Worm (Caenorhabditis elegans) whole organism, L1 larva: ENCODE data around the gene crb-1.

Experiments
- aha-1 ChIP-seq: fragments of 150-350 bp; optimal IDR thresholded peaks from 2 replicates; lab custom pipeline; 2014; ENCODE audit warnings: missing biosample characterization, missing genetic modification characterization
- blmp-1 ChIP-seq: fragments of 150-350 bp; optimal IDR thresholded peaks from 2 replicates; lab custom pipeline; 2014; ENCODE audit warnings: missing biosample characterization, missing genetic modification characterization
- efl-1 ChIP-seq, 4 experiments: fragments of 150-350 bp; optimal IDR thresholded peaks in 3 of 4; peaks in 1 of 4; 1 replicate in 1 of 4; 2 replicates in 3 of 4; lab custom pipeline; 2014; ENCODE audit warnings: missing biosample characterization in 2 of 4, missing genetic modification characterization in 2 of 4, missing genetic modification reagents in 2 of 4
- egl-13 ChIP-seq: sonication (generic microtip); optimal IDR thresholded peaks from 2 replicates; lab custom pipeline; 2016; ENCODE audit warnings: missing genotype, missing genetic modification reagents, missing genetic modification characterization, missing compliant biosample characterization
- lin-13 ChIP-seq: fragments of 150-350 bp; optimal IDR thresholded peaks from 2 replicates; lab custom pipeline; 2014; ENCODE audit warnings: missing biosample characterization, missing genetic modification reagents, missing genetic modification characterization
- lin-35 ChIP-seq, 2 experiments: fragments of 150-350 bp; optimal IDR thresholded peaks; 2 replicates each; lab custom pipeline; 2014; ENCODE audit warnings: missing biosample characterization in 2 of 2, missing genetic modification characterization in 2 of 2, missing genetic modification reagents in 2 of 2
- lsy-2 ChIP-seq, 2 experiments: fragments of 150-350 bp; optimal IDR thresholded peaks; 2 replicates each; lab custom pipeline; 2014; ENCODE audit warnings: missing biosample characterization in 2 of 2, missing genetic modification characterization in 2 of 2
- nhr-237 ChIP-seq: fragments of 150-350 bp; optimal IDR thresholded peaks from 2 replicates; lab custom pipeline; 2014; ENCODE audit warnings: missing biosample characterization, missing genetic modification characterization
- nhr-28 ChIP-seq: fragments of 150-350 bp; optimal IDR thresholded peaks from 2 replicates; lab custom pipeline; 2014; ENCODE audit warnings: missing biosample characterization, missing genetic modification characterization
- nhr-85 ChIP-seq: sonication (generic microtip); peaks from one replicate; lab custom pipeline; 2016; ENCODE audit warnings: missing genetic modification characterization, inconsistent platforms, missing compliant biosample characterization
- pag-3 ChIP-seq: sonication (generic microtip); optimal IDR thresholded peaks from 2 replicates; lab custom pipeline; 2017; ENCODE audit warnings: missing genetic modification characterization, mild to moderate bottlenecking, missing compliant biosample characterization, antibody characterized with exemption, borderline replicate concordance; ENCODE audit not compliant: insufficient read depth
- tbx-2 ChIP-seq: sonication (generic microtip); optimal IDR thresholded peaks from 2 replicates; lab custom pipeline; 2016; ENCODE audit warnings: missing genetic modification characterization, missing compliant biosample characterization
- ztf-4 ChIP-seq: fragments of 150-350 bp; optimal IDR thresholded peaks from 2 replicates; lab custom pipeline; 2014; ENCODE audit warnings: missing biosample characterization, missing genetic modification characterization

DNA sequence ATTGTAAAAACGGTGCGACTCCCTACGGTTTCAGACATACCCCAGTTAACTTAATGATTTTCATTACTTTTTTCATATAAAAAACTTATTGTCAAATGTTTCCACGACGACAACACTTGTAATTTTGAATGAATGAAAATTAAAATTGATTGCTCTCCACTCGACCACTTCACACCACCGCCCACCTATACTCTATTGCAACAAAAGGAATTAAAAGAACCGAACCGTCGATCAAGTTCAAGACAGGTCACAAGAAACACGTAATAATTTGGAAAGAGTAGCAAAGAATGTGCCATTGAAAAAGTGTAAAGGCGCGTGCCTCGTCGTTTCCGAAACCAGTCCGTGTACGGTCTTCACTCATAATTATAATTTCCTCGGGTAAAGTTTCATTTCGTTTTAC is 51.3 kb downstream of the crb-1 start, which contains the start of gene F10D7.11:
- no peak for TF ChIP-seq ztf-4 (tag; lab: Kevin White, UChicago)
- TF ChIP-seq aha-1, result no peak
- TF ChIP-seq pag-3 (tag; lab: Kevin White, UChicago), result no peak
- TF ChIP-seq lin-35 (GFP tag; optimal IDR thresholded peaks at IDR 0.05; lab: Kevin White, UChicago), result no peak
- no peak for TF ChIP-seq lin-13 (GFP tag; lab: Kevin White, UChicago)
- TF ChIP-seq nhr-28, result no peak
- TF ChIP-seq nhr-85 (tag; lab: Kevin White, UChicago), result peak; percentile 27
- TF ChIP-seq blmp-1 (tag; lab: Kevin White, UChicago), result no peak
- TF ChIP-seq efl-1 (optimal IDR thresholded peaks at IDR 0.05; lab: Kevin White, UChicago), result no peak
- no peak for TF ChIP-seq efl-1 (GFP tag; optimal IDR thresholded peaks at IDR 0.05 in 1 of 2; lab: Kevin White, UChicago)
- TF ChIP-seq tbx-2, result no peak
- no peak for TF ChIP-seq lsy-2 (tag; optimal IDR thresholded peaks at IDR 0.05; lab: Kevin White, UChicago)
- TF ChIP-seq nhr-237 (tag; lab: Kevin White, UChicago), result no peak
- no peak for TF ChIP-seq egl-13 (tag; lab: Kevin White, UChicago)
